Fruit fly (Drosophila melanogaster): ENCODE results near the gene Msp300.

Gene Msp300

dm6 chr2L:5147876-5148275 lies 47.2 kb downstream of the Msp300 start:
- TF ChIP-seq lilli (GFP tag; optimal IDR thresholded peaks at IDR 0.05) (no peak), CG3995 (GFP tag; optimal IDR thresholded peaks at IDR 0.05) (peak; percentile 72), Gsc (GFP tag; IDR thresholded peaks at IDR 0.05) (no peak), hbn (GFP tag; IDR thresholded peaks at IDR 0.05; ENCODE audit: partially characterized antibody) (no peak), CG17612 (GFP tag; IDR thresholded peaks at IDR 0.05) (no peak), chif (GFP tag; optimal IDR thresholded peaks at IDR 0.05) (no peak), Trl (optimal IDR thresholded peaks at IDR 0.05) (peak in 1 of 2 experiments; percentile 48), Trl (GFP tag; optimal IDR thresholded peaks at IDR 0.05) (no peak), btn (GFP tag; optimal IDR thresholded peaks at IDR 0.05) (no peak), CG7357 (GFP tag; IDR thresholded peaks at IDR 0.05) (no peak), unc-4 (GFP tag; IDR thresholded peaks at IDR 0.05; ENCODE audit: partially characterized antibody) (0 out of 2 replicates have a peak, but pooled peaks have one; percentile 4), Tbp (GFP tag; optimal IDR thresholded peaks at IDR 0.05) (no peak), Myb (GFP tag; optimal IDR thresholded peaks at IDR 0.05) (no peak), B-H1 (GFP tag; IDR thresholded peaks at IDR 0.05) (no peak), Xrp1 (GFP tag; IDR thresholded peaks at IDR 0.05) (no peak), fu2 (GFP tag; optimal IDR thresholded peaks at IDR 0.05) (no peak), CG32532 (GFP tag; IDR thresholded peaks at IDR 0.05) (no peak), CG1647 (GFP tag; optimal IDR thresholded peaks at IDR 0.05) (no peak), knrl (GFP tag; IDR thresholded peaks at IDR 0.05; ENCODE audit: partially characterized antibody) (no peak), Abd-B (GFP tag; optimal IDR thresholded peaks at IDR 0.05) (no peak), ind (GFP tag; optimal IDR thresholded peaks at IDR 0.05) (no peak), CG18476 (GFP tag; optimal IDR thresholded peaks at IDR 0.05) (no peak), ro (GFP tag; IDR thresholded peaks at IDR 0.05) (no peak), gro (GFP tag; optimal IDR thresholded peaks at IDR 0.05) (no peak), ara (GFP tag; IDR thresholded peaks at IDR 0.05) (no peak), CG8924 (tag; optimal IDR thresholded peaks at IDR 0.05) (no peak), tgo (GFP tag; IDR thresholded peaks at IDR 0.05) (no peak), exex (tag; optimal IDR thresholded peaks at IDR 0.05) (peak; percentile 46), CG8089 (GFP tag; optimal IDR thresholded peaks at IDR 0.05) (no peak), Six4 (GFP tag; optimal IDR thresholded peaks at IDR 0.05) (no peak), CG5180 (GFP tag; optimal IDR thresholded peaks at IDR 0.05) (no peak), Jarid2 (GFP tag; optimal IDR thresholded peaks at IDR 0.05) (no peak), CG17912 (GFP tag; optimal IDR thresholded peaks at IDR 0.05) (no peak), Blimp-1 (GFP tag; optimal IDR thresholded peaks at IDR 0.05) (peak; percentile 34), Mrtf (GFP tag; IDR thresholded peaks at IDR 0.05) (no peak), CG11456 (GFP tag; IDR thresholded peaks at IDR 0.05) (no peak), bowl (GFP tag; IDR thresholded peaks at IDR 0.05) (no peak), CG12769 (tag; optimal IDR thresholded peaks at IDR 0.05) (no peak), klu (GFP tag; IDR thresholded peaks at IDR 0.05) (no peak), Bteb2 (GFP tag; optimal IDR thresholded peaks at IDR 0.05) (no peak), CG7928 (GFP tag; optimal IDR thresholded peaks at IDR 0.05) (no peak), Eip74EF (GFP tag; optimal IDR thresholded peaks at IDR 0.05) (no peak)

DNA sequence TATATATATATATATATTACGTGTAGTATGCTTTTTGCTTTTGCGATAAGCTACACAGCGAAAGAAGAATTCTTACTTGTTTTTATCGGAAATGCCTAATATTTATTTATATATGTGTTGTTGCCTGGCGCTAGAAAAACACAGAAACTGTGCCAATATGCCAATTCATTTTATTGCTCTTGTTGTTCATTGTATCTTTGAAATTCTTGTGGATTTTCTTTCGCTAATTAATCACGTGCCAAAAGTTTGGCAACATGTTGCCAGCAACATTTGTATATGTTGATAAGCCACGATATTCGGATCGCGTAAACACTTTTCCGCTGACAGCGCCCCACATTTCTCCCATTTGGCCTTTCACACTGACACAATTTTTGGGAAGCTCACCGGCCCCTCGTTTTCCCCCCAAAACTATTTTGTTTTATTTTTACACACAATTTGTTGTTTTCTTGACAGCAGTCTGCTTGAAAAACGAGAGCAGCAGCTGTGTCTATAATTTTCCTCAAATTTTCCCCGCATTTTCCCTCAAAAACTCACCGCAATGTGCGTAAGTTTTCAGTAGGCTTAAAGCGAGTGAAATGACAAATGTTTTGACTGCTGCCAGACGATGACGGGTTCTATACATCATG lies 49.1 kb downstream of the Msp300 start:
- no peak for TF ChIP-seq Lpt (GFP tag; optimal IDR thresholded peaks at IDR 0.05)
- TF ChIP-seq al (GFP tag; IDR thresholded peaks at IDR 0.05): no peak
- no peak for TF ChIP-seq ttk (GFP tag; IDR thresholded peaks at IDR 0.05)
- no peak for TF ChIP-seq CG15479 (GFP tag; optimal IDR thresholded peaks at IDR 0.05)
- TF ChIP-seq Neu2 (GFP tag; optimal IDR thresholded peaks at IDR 0.05; ENCODE audit: borderline replicate concordance): no peak
- no peak for TF ChIP-seq crp (GFP tag; optimal IDR thresholded peaks at IDR 0.05)
- TF ChIP-seq dmrt99B (tag; optimal IDR thresholded peaks at IDR 0.05): no peak
- TF ChIP-seq CG8290 (GFP tag; optimal IDR thresholded peaks at IDR 0.05): no peak
- no peak for TF ChIP-seq CG8290 (tag; optimal IDR thresholded peaks at IDR 0.05)
- no peak for TF ChIP-seq sna (GFP tag; IDR thresholded peaks at IDR 0.05; ENCODE audit: partially characterized antibody)
- no peak for TF ChIP-seq Gsc (GFP tag; IDR thresholded peaks at IDR 0.05)
- no peak for TF ChIP-seq CG33213 (GFP tag; optimal IDR thresholded peaks at IDR 0.05)
- TF ChIP-seq NFAT (GFP tag; IDR thresholded peaks at IDR 0.05): no peak

Data from whole organism, embryonic.